Fruit fly (Drosophila melanogaster) whole organism, embryonic: Measurements from ENCODE around the gene kdn.

Experiments
- B-H1 ChIP-seq: fragments of 200-800 bp; sonication (Bioruptor generic); IDR thresholded peaks from 3 replicates; pipeline ENCODE4 v1.3.6; 2022; ENCODE audit warnings: missing biosample characterization, missing genetic modification characterization
- Bgb ChIP-seq: fragments of 200-800 bp; sonication (Bioruptor generic); IDR thresholded peaks from 2 replicates; pipeline ENCODE4 v1.3.6; 2022; ENCODE audit warnings: missing biosample characterization, missing genetic modification characterization; ENCODE audit not compliant: partially characterized antibody
- CG11093 ChIP-seq: fragments of 200-800 bp; sonication (Bioruptor generic); IDR thresholded peaks from 3 replicates; pipeline ENCODE4 v1.3.6; 2022; ENCODE audit warnings: missing biosample characterization, missing genetic modification characterization
- CG12219 ChIP-seq: fragments of 200-800 bp; sonication (Bioruptor generic); optimal IDR thresholded peaks from 3 replicates; lab custom pipeline; 2018; ENCODE audit warnings: missing biosample characterization, mild to moderate bottlenecking, missing genetic modification characterization
- CG12769 ChIP-seq: fragments of 200-800 bp; sonication (Bioruptor generic); optimal IDR thresholded peaks from 2 replicates; lab custom pipeline; 2019; ENCODE audit warnings: missing biosample characterization, mild to moderate bottlenecking, missing genetic modification characterization, moderate library complexity
- CG15011 ChIP-seq: fragments of 200-800 bp; sonication (Bioruptor generic); optimal IDR thresholded peaks from 3 replicates; lab custom pipeline; 2018; ENCODE audit warnings: missing biosample characterization, mild to moderate bottlenecking, missing genetic modification characterization
- CG17359 ChIP-seq: fragments of 200-800 bp; sonication (Bioruptor generic); optimal IDR thresholded peaks from 3 replicates; lab custom pipeline; 2018; ENCODE audit warnings: missing biosample characterization, mild to moderate bottlenecking, missing genetic modification characterization, moderate library complexity
- CG2678 ChIP-seq: fragments of 200-800 bp; sonication (Bioruptor generic); optimal IDR thresholded peaks from 3 replicates; lab custom pipeline; 2019; ENCODE audit warnings: missing biosample characterization, mild to moderate bottlenecking, missing genetic modification characterization, moderate library complexity
- CG2889 ChIP-seq: fragments of 200-800 bp; sonication (Bioruptor generic); IDR thresholded peaks from 3 replicates; pipeline ENCODE4 v1.3.6; 2022; ENCODE audit warnings: missing biosample characterization, missing genetic modification characterization
- CG30403 ChIP-seq: fragments of 200-800 bp; sonication (Bioruptor generic); optimal IDR thresholded peaks from 3 replicates; lab custom pipeline; 2016; ENCODE audit warnings: missing biosample characterization, missing genetic modification characterization
- CG31224 ChIP-seq: fragments of 200-800 bp; sonication (Bioruptor generic); IDR thresholded peaks from 2 replicates; pipeline ENCODE4 v1.3.6; 2022; ENCODE audit warnings: missing biosample characterization, missing genetic modification characterization
- CG31388 ChIP-seq: fragments of 200-800 bp; sonication (Bioruptor generic); optimal IDR thresholded peaks from 2 replicates; lab custom pipeline; 2016; ENCODE audit warnings: missing biosample characterization, missing genetic modification characterization
- CG4282 ChIP-seq: fragments of 200-800 bp; sonication (Bioruptor generic); optimal IDR thresholded peaks from 2 replicates; lab custom pipeline; 2016; ENCODE audit warnings: missing biosample characterization, missing genetic modification characterization
- CG6654 ChIP-seq: fragments of 200-800 bp; sonication (Bioruptor generic); optimal IDR thresholded peaks from 2 replicates; lab custom pipeline; 2017; ENCODE audit warnings: missing biosample characterization, mild to moderate bottlenecking, missing genetic modification characterization
- CG7271 ChIP-seq: fragments of 200-800 bp; sonication (Bioruptor generic); optimal IDR thresholded peaks from 2 replicates; lab custom pipeline; 2018; ENCODE audit warnings: missing biosample characterization, mild to moderate bottlenecking, missing genetic modification characterization, moderate library complexity
- CG7928 ChIP-seq: fragments of 200-800 bp; sonication (Bioruptor generic); optimal IDR thresholded peaks from 2 replicates; lab custom pipeline; 2017; ENCODE audit warnings: missing biosample characterization, mild to moderate bottlenecking, missing genetic modification characterization
- CG7987 ChIP-seq: fragments of 200-800 bp; sonication (Bioruptor generic); optimal IDR thresholded peaks from 2 replicates; lab custom pipeline; 2018; ENCODE audit warnings: missing biosample characterization, mild to moderate bottlenecking, missing genetic modification characterization, moderate library complexity
- CG8388 ChIP-seq: fragments of 200-800 bp; sonication (Bioruptor generic); optimal IDR thresholded peaks from 2 replicates; lab custom pipeline; 2019; ENCODE audit warnings: missing biosample characterization, mild to moderate bottlenecking, missing genetic modification characterization, moderate library complexity
- Chrac-16 ChIP-seq: fragments of 200-800 bp; sonication (Bioruptor generic); optimal IDR thresholded peaks from 3 replicates; lab custom pipeline; 2016; ENCODE audit warnings: missing biosample characterization, missing genetic modification characterization
- Drgx ChIP-seq: fragments of 200-800 bp; sonication (Bioruptor generic); IDR thresholded peaks from 2 replicates; pipeline ENCODE4 v1.3.6; 2022; ENCODE audit warnings: missing biosample characterization, missing genetic modification characterization
- Hr3 ChIP-seq: fragments of 200-800 bp; sonication (Bioruptor generic); optimal IDR thresholded peaks from 3 replicates; lab custom pipeline; 2016; ENCODE audit warnings: missing biosample characterization, missing genetic modification characterization
- Lhr ChIP-seq: fragments of 200-800 bp; sonication (Bioruptor generic); optimal IDR thresholded peaks from 3 replicates; lab custom pipeline; 2017; ENCODE audit warnings: mild to moderate bottlenecking, missing biosample characterization, missing genetic modification reagents, missing genetic modification characterization
- Rx ChIP-seq: fragments of 200-800 bp; sonication (Bioruptor generic); IDR thresholded peaks from 2 replicates; pipeline ENCODE4 v1.3.6; 2022; ENCODE audit warnings: missing biosample characterization, missing genetic modification characterization
- Spps ChIP-seq: fragments of 200-800 bp; sonication (Bioruptor generic); optimal IDR thresholded peaks from 2 replicates; lab custom pipeline; 2018; ENCODE audit warnings: missing biosample characterization, mild to moderate bottlenecking, missing genetic modification characterization
- Sry-δ ChIP-seq: fragments of 200-800 bp; sonication (Bioruptor generic); optimal IDR thresholded peaks from 2 replicates; lab custom pipeline; 2016; ENCODE audit warnings: missing biosample characterization, missing genetic modification characterization
- cg ChIP-seq: fragments of 200-800 bp; sonication (Bioruptor generic); optimal IDR thresholded peaks from 3 replicates; lab custom pipeline; 2019; ENCODE audit warnings: missing biosample characterization, mild to moderate bottlenecking, missing genetic modification characterization, moderate library complexity
- chn ChIP-seq: fragments of 200-800 bp; sonication (Bioruptor generic); optimal IDR thresholded peaks from 2 replicates; lab custom pipeline; 2016; ENCODE audit warnings: missing biosample characterization, missing genetic modification characterization
- cwo ChIP-seq: fragments of 200-800 bp; sonication (Bioruptor generic); optimal IDR thresholded peaks from 3 replicates; lab custom pipeline; 2017; ENCODE audit warnings: missing biosample characterization, missing genetic modification characterization, mild to moderate bottlenecking, moderate library complexity, missing genetic modification reagents
- disco-r ChIP-seq: fragments of 200-800 bp; sonication (Bioruptor generic); optimal IDR thresholded peaks from 2 replicates; lab custom pipeline; 2016; ENCODE audit warnings: missing biosample characterization, missing genetic modification characterization
- dmrt99B ChIP-seq: fragments of 200-800 bp; sonication (Bioruptor generic); optimal IDR thresholded peaks from 2 replicates; lab custom pipeline; 2018; ENCODE audit warnings: missing biosample characterization, mild to moderate bottlenecking, missing genetic modification characterization, moderate library complexity
- ems ChIP-seq: fragments of 200-800 bp; sonication (Bioruptor generic); optimal IDR thresholded peaks from 3 replicates; lab custom pipeline; 2016; ENCODE audit warnings: missing biosample characterization, missing genetic modification characterization
- exex ChIP-seq: fragments of 200-800 bp; sonication (Bioruptor generic); optimal IDR thresholded peaks from 4 replicates; lab custom pipeline; 2018; ENCODE audit warnings: missing biosample characterization, mild to moderate bottlenecking, missing genetic modification characterization, moderate library complexity
- fd102C ChIP-seq: fragments of 200-800 bp; sonication (Bioruptor generic); optimal IDR thresholded peaks from 2 replicates; lab custom pipeline; 2018; ENCODE audit warnings: missing biosample characterization, mild to moderate bottlenecking, missing genetic modification characterization, moderate library complexity
- gem ChIP-seq: fragments of 200-800 bp; sonication (Bioruptor generic); optimal IDR thresholded peaks from 2 replicates; lab custom pipeline; 2019; ENCODE audit warnings: missing biosample characterization, mild to moderate bottlenecking, missing genetic modification characterization, moderate library complexity
- hkb ChIP-seq, 2 experiments: fragments of 200-800 bp in 1 of 2; fragments of >200 bp in 1 of 2; sonication (Bioruptor generic) in 1 of 2; IDR thresholded peaks in 1 of 2; optimal IDR thresholded peaks in 1 of 2; 2 replicates each; pipeline versions ENCODE4 v1.3.6 to Lab custom; 2017 to 2022; ENCODE audit warnings: missing biosample characterization in 1 of 2, missing genetic modification characterization in 1 of 2
- ind ChIP-seq: fragments of 200-800 bp; sonication (Bioruptor generic); optimal IDR thresholded peaks from 3 replicates; lab custom pipeline; 2016; ENCODE audit warnings: missing biosample characterization, missing genetic modification characterization
- inv ChIP-seq: fragments of 200-800 bp; sonication (Bioruptor generic); IDR thresholded peaks from 2 replicates; pipeline ENCODE4 v1.3.6; 2022; ENCODE audit warnings: missing biosample characterization, missing genetic modification characterization; ENCODE audit not compliant: partially characterized antibody
- ken ChIP-seq: fragments of 200-800 bp; sonication (Bioruptor generic); IDR thresholded peaks from 3 replicates; pipeline ENCODE4 v1.3.6; 2022; ENCODE audit warnings: missing biosample characterization, missing genetic modification characterization
- lmd ChIP-seq: fragments of 200-800 bp; sonication (Bioruptor generic); IDR thresholded peaks from 2 replicates; pipeline ENCODE4 v1.3.6; 2022; ENCODE audit warnings: missing biosample characterization, missing genetic modification characterization
- lov ChIP-seq, 2 experiments: fragments of 200-800 bp in 1 of 2; fragments of >200 bp in 1 of 2; sonication (Bioruptor generic) in 1 of 2; IDR thresholded peaks in 1 of 2; optimal IDR thresholded peaks in 1 of 2; 2 replicates in 1 of 2; 3 replicates in 1 of 2; pipeline versions ENCODE4 v1.3.6 to Lab custom; 2017 to 2022; ENCODE audit warnings: missing biosample characterization in 1 of 2, missing genetic modification characterization in 1 of 2
- org-1 ChIP-seq: fragments of 200-800 bp; sonication (Bioruptor generic); optimal IDR thresholded peaks from 2 replicates; lab custom pipeline; 2017; ENCODE audit warnings: missing biosample characterization, missing genetic modification characterization
- peb ChIP-seq: fragments of 200-800 bp; sonication (Bioruptor generic); IDR thresholded peaks from 2 replicates; pipeline ENCODE4 v1.3.6; 2022; ENCODE audit warnings: missing biosample characterization, missing genetic modification characterization
- phol ChIP-seq: fragments of 200-800 bp; sonication (Bioruptor generic); optimal IDR thresholded peaks from 3 replicates; lab custom pipeline; 2018; ENCODE audit warnings: missing biosample characterization, mild to moderate bottlenecking, missing genetic modification characterization, moderate library complexity
- sd ChIP-seq: fragments of 200-800 bp; sonication (Bioruptor generic); optimal IDR thresholded peaks from 3 replicates; lab custom pipeline; 2018; ENCODE audit warnings: missing biosample characterization, mild to moderate bottlenecking, missing genetic modification characterization, moderate library complexity
- sens ChIP-seq: fragments of 200-800 bp; sonication (Bioruptor generic); peaks from one replicate; lab custom pipeline; 2016; ENCODE audit warnings: missing biosample characterization, missing genetic modification characterization
- tup ChIP-seq: fragments of 200-800 bp; sonication (Bioruptor generic); optimal IDR thresholded peaks from 2 replicates; lab custom pipeline; 2016; ENCODE audit warnings: missing biosample characterization, mild to moderate bottlenecking, missing genetic modification characterization, moderate library complexity

The kdn gene

DNA sequence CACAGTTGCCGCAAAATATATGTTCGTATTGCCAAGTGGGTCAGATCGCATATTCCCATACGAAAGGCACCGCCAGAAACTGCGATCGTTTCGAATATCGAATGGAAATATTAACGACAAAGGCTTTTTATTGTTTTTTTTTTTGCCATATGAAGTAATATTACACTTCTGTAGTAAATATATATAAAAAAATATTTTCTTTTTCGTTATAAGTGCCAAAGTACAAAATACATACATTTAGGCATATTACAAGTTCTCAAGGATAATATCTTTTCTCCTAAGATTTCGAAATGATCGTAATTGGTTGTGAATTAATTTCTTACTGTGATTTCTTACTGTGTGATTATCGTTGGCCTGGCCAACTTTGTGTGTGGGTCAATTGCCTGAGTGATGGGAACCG lies 46.2 kb upstream of the kdn start:
- TF ChIP-seq exex (tag; lab: Kevin White, UChicago): no peak
- TF ChIP-seq CG30403 (GFP tag; lab: Kevin White, UChicago): no peak
- TF ChIP-seq Drgx: peak; percentile 26; the same call in 1 of the 2 replicates
- no peak for TF ChIP-seq ken
- no peak for TF ChIP-seq CG6654 (GFP tag; lab: Kevin White, UChicago)

DNA sequence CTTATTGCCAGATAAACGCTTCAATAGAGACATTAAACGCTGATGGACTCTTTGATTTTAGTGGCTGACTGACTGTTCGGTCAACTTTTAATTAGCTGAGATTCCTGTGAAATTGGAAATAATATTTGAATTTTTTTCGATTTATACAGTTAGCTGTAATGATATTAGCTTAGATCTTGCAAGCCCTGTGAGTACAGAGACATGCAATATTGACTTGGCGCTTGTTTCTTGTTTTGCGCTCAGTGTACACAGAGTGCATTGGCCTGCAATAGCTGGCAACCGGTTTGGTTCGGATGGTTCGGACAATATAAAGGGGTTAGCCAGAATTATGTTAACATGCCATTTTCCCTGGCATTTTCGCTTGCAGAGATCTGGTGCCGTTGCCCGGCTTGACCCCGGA lies 45.1 kb upstream of the kdn start:
- TF ChIP-seq CG31388 (no peak), Drgx (peak; percentile 47; the same call in 1 of the 2 replicates)
- TF ChIP-seq, all 482 proteins: peak for 1

DNA sequence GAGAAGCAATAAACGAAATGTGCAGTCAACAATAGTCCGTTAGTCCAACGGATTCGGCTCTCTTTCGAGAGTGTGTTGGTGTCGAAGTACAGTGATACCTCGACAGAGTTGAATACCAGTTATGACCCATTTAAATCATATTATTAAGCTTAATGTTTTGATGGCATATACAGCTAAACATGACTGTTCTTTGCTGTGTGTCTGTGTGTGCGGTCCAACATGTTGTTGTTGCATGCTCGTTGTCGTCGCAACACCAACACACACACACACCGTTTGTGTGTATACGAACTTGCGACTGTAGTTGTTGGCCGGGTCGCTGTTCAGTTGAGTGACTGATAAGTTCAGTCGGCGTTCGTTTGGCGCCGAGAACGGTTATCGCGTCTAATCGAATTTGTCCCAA lies 41.6 kb upstream of the kdn start, which contains the start of gene CG15894:
Gene CG15894 (plus strand): TSS at position 361 of the 400 bp plus-strand sequence.
- TF ChIP-seq CG7271 (tag; lab: Kevin White, UChicago): no peak
- TF ChIP-seq ind: peak; percentile 1
- no peak for TF ChIP-seq phol (tag; lab: Kevin White, UChicago)
- peak; percentile 21; the same call in 1 of the 2 replicates for TF ChIP-seq lmd
- TF ChIP-seq Lhr (GFP tag; lab: Kevin White, UChicago): no peak
- TF ChIP-seq org-1: no peak
- no peak for TF ChIP-seq CG2889 (GFP tag; lab: Robert Waterston, UW)
- no peak for TF ChIP-seq tup (GFP tag; lab: Kevin White, UChicago)
- no peak for TF ChIP-seq cwo (GFP tag; lab: Kevin White, UChicago)
- no peak for TF ChIP-seq CG7987 (GFP tag; lab: Kevin White, UChicago)
- no peak for TF ChIP-seq CG7928 (GFP tag; lab: Kevin White, UChicago)
- peak; percentile 40 for TF ChIP-seq CG17359 (tag; lab: Kevin White, UChicago)
- TF ChIP-seq peb: no peak
- TF ChIP-seq gem (tag; lab: Kevin White, UChicago): peak; percentile 28
- TF ChIP-seq CG6654 (GFP tag; lab: Kevin White, UChicago): no peak
- TF ChIP-seq CG4282 (GFP tag; lab: Kevin White, UChicago): no peak
- TF ChIP-seq inv (GFP tag; lab: Robert Waterston, UW): no peak
- TF ChIP-seq Spps: no peak
- TF ChIP-seq CG12769: peak; percentile 9
- TF ChIP-seq lov (optimal IDR thresholded peaks at IDR 0.05; lab: Kevin White, UChicago): no peak
- no peak for TF ChIP-seq lov (GFP tag; IDR thresholded peaks at IDR 0.05; lab: Robert Waterston, UW)
- no peak for TF ChIP-seq disco-r (GFP tag; lab: Kevin White, UChicago)
- TF ChIP-seq CG2678 (tag; lab: Kevin White, UChicago): peak; percentile 26
- TF ChIP-seq ken: no peak
- TF ChIP-seq Bgb (GFP tag; lab: Robert Waterston, UW): no peak
- TF ChIP-seq Rx (GFP tag; lab: Robert Waterston, UW): no peak
- TF ChIP-seq B-H1 (GFP tag; lab: Robert Waterston, UW): no peak
- TF ChIP-seq CG31224 (GFP tag; lab: Robert Waterston, UW): no peak
- no peak for TF ChIP-seq hkb (optimal IDR thresholded peaks at IDR 0.05; lab: Kevin White, UChicago)
- TF ChIP-seq hkb (GFP tag; IDR thresholded peaks at IDR 0.05; lab: Robert Waterston, UW): 0 out of 2 replicates have a peak, but pooled peaks have one; percentile 39
- peak; percentile 63 for TF ChIP-seq CG12219
- no peak for TF ChIP-seq chn (GFP tag; lab: Kevin White, UChicago)
- TF ChIP-seq CG11093 (GFP tag; lab: Robert Waterston, UW): no peak
- no peak for TF ChIP-seq Chrac-16 (GFP tag; lab: Kevin White, UChicago)
- TF ChIP-seq fd102C (GFP tag; lab: Kevin White, UChicago): no peak
- TF ChIP-seq CG8388 (GFP tag; lab: Kevin White, UChicago): peak; percentile 25
- peak; percentile 68 for TF ChIP-seq sens (GFP tag; lab: Kevin White, UChicago)
- peak; percentile 62 for TF ChIP-seq cg (GFP tag; lab: Kevin White, UChicago)
- TF ChIP-seq sd (tag; lab: Kevin White, UChicago): no peak
- TF ChIP-seq CG15011 (GFP tag; lab: Kevin White, UChicago): no peak
- TF ChIP-seq dmrt99B: peak; percentile 5
- TF ChIP-seq Sry-δ: no peak
- TF ChIP-seq ems: no peak
- TF ChIP-seq Hr3 (GFP tag; lab: Kevin White, UChicago): no peak
